Fruit fly (Drosophila melanogaster): Measurements from ENCODE around the gene Sgs7.

The Sgs7 gene

DNA sequence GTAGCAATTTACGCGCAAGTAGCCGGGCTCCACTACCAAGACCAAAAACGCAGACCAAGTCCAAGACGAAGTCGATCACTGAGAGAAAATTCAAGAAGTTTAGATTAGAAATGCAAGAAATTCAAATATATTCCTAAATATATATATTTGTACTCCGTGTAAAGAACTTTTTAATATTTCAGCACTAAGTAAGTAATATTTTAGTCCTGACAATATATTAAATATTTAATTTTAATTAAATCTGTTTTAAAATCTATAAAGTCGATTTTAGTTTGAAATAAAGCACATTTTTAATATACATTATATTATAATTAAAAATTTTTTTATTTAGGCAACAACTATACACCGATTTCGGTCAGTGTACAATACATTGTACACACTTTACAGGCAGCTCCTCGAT, 42.7 kb upstream of the Sgs7 start (continued):
- TF ChIP-seq CG10979 (tag; optimal IDR thresholded peaks at IDR 0.05), result peak; percentile 52
- no peak for TF ChIP-seq ttk (GFP tag; IDR thresholded peaks at IDR 0.05)
- TF ChIP-seq Awh (GFP tag; IDR thresholded peaks at IDR 0.05), result no peak
- no peak for TF ChIP-seq D (optimal IDR thresholded peaks at IDR 0.05)
- TF ChIP-seq D (GFP tag; optimal IDR thresholded peaks at IDR 0.05), result peak; percentile 23
- TF ChIP-seq CG13424 (tag; optimal IDR thresholded peaks at IDR 0.05), result peak; percentile 48
- peak; percentile 27 for TF ChIP-seq Ssrp (tag; optimal IDR thresholded peaks at IDR 0.05)
- no peak for TF ChIP-seq vfl (GFP tag; optimal IDR thresholded peaks at IDR 0.05)
- no peak for TF ChIP-seq dati (GFP tag; IDR thresholded peaks at IDR 0.05)
- no peak for TF ChIP-seq CG11398 (GFP tag; optimal IDR thresholded peaks at IDR 0.05)
- peak; percentile 49 for TF ChIP-seq CG18599 (GFP tag; optimal IDR thresholded peaks at IDR 0.05)
- TF ChIP-seq CG2129 (GFP tag; IDR thresholded peaks at IDR 0.05; ENCODE audit: partially characterized antibody), result no peak
- peak; percentile 62 for TF ChIP-seq grau (tag; optimal IDR thresholded peaks at IDR 0.05)
- TF ChIP-seq CHES-1-like (GFP tag; optimal IDR thresholded peaks at IDR 0.05), result no peak
- TF ChIP-seq HLHmδ (GFP tag; optimal IDR thresholded peaks at IDR 0.05), result no peak
- no peak for TF ChIP-seq CG10543 (GFP tag; optimal IDR thresholded peaks at IDR 0.05)
- TF ChIP-seq CkIIα-i1 (GFP tag; IDR thresholded peaks at IDR 0.05), result no peak
- TF ChIP-seq btn (GFP tag; optimal IDR thresholded peaks at IDR 0.05), result no peak
- TF ChIP-seq odd (GFP tag; optimal IDR thresholded peaks at IDR 0.05), result no peak
- peak; percentile 21 for TF ChIP-seq tap (tag; optimal IDR thresholded peaks at IDR 0.05)
- no peak for TF ChIP-seq CG12219 (GFP tag; optimal IDR thresholded peaks at IDR 0.05)
- no peak for TF ChIP-seq hb (GFP tag; IDR thresholded peaks at IDR 0.05; ENCODE audit: partially characterized antibody)
- no peak for TF ChIP-seq ab (GFP tag; optimal IDR thresholded peaks at IDR 0.05)
- peak in 1 of 2 experiments; percentile 31 for TF ChIP-seq bsh (GFP tag; optimal IDR thresholded peaks at IDR 0.05)
- TF ChIP-seq gsb-n (tag; optimal IDR thresholded peaks at IDR 0.05), result peak; percentile 38
- TF ChIP-seq pfk (GFP tag; optimal IDR thresholded peaks at IDR 0.05), result no peak
- no peak for TF ChIP-seq CG1024 (GFP tag; IDR thresholded peaks at IDR 0.05)
- peak; percentile 43 for TF ChIP-seq Meics (GFP tag; optimal IDR thresholded peaks at IDR 0.05)
- no peak for TF ChIP-seq CG1602 (GFP tag; optimal IDR thresholded peaks at IDR 0.05)
- TF ChIP-seq Hmr (GFP tag; optimal IDR thresholded peaks at IDR 0.05), result peak; percentile 43
- no peak for TF ChIP-seq wek (GFP tag; optimal IDR thresholded peaks at IDR 0.05)
- TF ChIP-seq CG9876 (GFP tag; optimal IDR thresholded peaks at IDR 0.05), result no peak
- no peak for TF ChIP-seq Eip74EF (GFP tag; optimal IDR thresholded peaks at IDR 0.05)
- peak; percentile 45 for TF ChIP-seq PHDP (tag; optimal IDR thresholded peaks at IDR 0.05)
- no peak for TF ChIP-seq Usf (GFP tag; optimal IDR thresholded peaks at IDR 0.05)
- no peak for TF ChIP-seq org-1 (GFP tag; optimal IDR thresholded peaks at IDR 0.05)
- no peak for TF ChIP-seq gfzf (GFP tag; optimal IDR thresholded peaks at IDR 0.05)
- TF ChIP-seq prd (optimal IDR thresholded peaks at IDR 0.05), result no peak
- no peak for TF ChIP-seq prd (GFP tag; IDR thresholded peaks at IDR 0.05)
- peak; percentile 58 for TF ChIP-seq Sox100B (GFP tag; optimal IDR thresholded peaks at IDR 0.05)
- no peak for TF ChIP-seq fru (optimal IDR thresholded peaks at IDR 0.05)
- TF ChIP-seq shn (GFP tag; optimal IDR thresholded peaks at IDR 0.05), result no peak
- TF ChIP-seq CG3163 (GFP tag; optimal IDR thresholded peaks at IDR 0.05), result no peak
- peak; percentile 49 for TF ChIP-seq CG9437 (GFP tag; optimal IDR thresholded peaks at IDR 0.05)
- TF ChIP-seq CG6689 (GFP tag; IDR thresholded peaks at IDR 0.05), result peak; percentile 43; the same call in 1 of the 2 replicates
- peak; percentile 7 for TF ChIP-seq caup (GFP tag; optimal IDR thresholded peaks at IDR 0.05; ENCODE audit: severe bottlenecking)
- TF ChIP-seq CG14710 (tag; optimal IDR thresholded peaks at IDR 0.05), result peak; percentile 38
- TF ChIP-seq Deaf1 (tag; optimal IDR thresholded peaks at IDR 0.05), result peak; percentile 39
- peak; percentile 34; the same call in 1 of the 2 replicates for TF ChIP-seq slbo (GFP tag; IDR thresholded peaks at IDR 0.05)
- TF ChIP-seq slou (GFP tag; optimal IDR thresholded peaks at IDR 0.05), result no peak
- no peak for TF ChIP-seq hth (optimal IDR thresholded peaks at IDR 0.05)
- no peak for TF ChIP-seq CG4360 (GFP tag; IDR thresholded peaks at IDR 0.05)
